Fruit fly (Drosophila melanogaster) whole organism, embryonic: ENCODE measurements around the gene Cdc6.

Experiments
- Atf-2 ChIP-seq: fragments of 200-800 bp; sonication (Bioruptor generic); optimal IDR thresholded peaks from 2 replicates; lab custom pipeline; 2016; ENCODE audit warnings: missing biosample characterization, missing genetic modification characterization
- Atf6 ChIP-seq: fragments of 200-800 bp; sonication (Bioruptor generic); IDR thresholded peaks from 2 replicates; pipeline ENCODE4 v1.3.6; 2022; ENCODE audit warnings: missing biosample characterization, missing genetic modification characterization
- CG10431 ChIP-seq: fragments of 200-800 bp; sonication (Bioruptor generic); optimal IDR thresholded peaks from 3 replicates; lab custom pipeline; 2018; ENCODE audit warnings: missing biosample characterization, mild to moderate bottlenecking, missing genetic modification characterization
- CG10979 ChIP-seq: fragments of 200-800 bp; sonication (Bioruptor generic); optimal IDR thresholded peaks from 2 replicates; lab custom pipeline; 2018; ENCODE audit warnings: missing biosample characterization, mild to moderate bottlenecking, missing genetic modification characterization, moderate library complexity
- CG11085 ChIP-seq: fragments of 200-800 bp; sonication (Bioruptor generic); IDR thresholded peaks from 2 replicates; pipeline ENCODE4 v1.3.6; 2022; ENCODE audit warnings: missing biosample characterization, missing genetic modification characterization
- CG11093 ChIP-seq: fragments of 200-800 bp; sonication (Bioruptor generic); IDR thresholded peaks from 3 replicates; pipeline ENCODE4 v1.3.6; 2022; ENCODE audit warnings: missing biosample characterization, missing genetic modification characterization
- CG11456 ChIP-seq: fragments of 200-800 bp; sonication (Bioruptor generic); IDR thresholded peaks from 3 replicates; pipeline ENCODE4 v1.3.6; 2022; ENCODE audit warnings: missing biosample characterization, missing genetic modification characterization
- CG11504 ChIP-seq: fragments of 200-800 bp; sonication (Bioruptor generic); optimal IDR thresholded peaks from 3 replicates; lab custom pipeline; 2019; ENCODE audit warnings: missing biosample characterization, mild to moderate bottlenecking, missing genetic modification characterization, moderate library complexity
- CG12219 ChIP-seq: fragments of 200-800 bp; sonication (Bioruptor generic); optimal IDR thresholded peaks from 3 replicates; lab custom pipeline; 2018; ENCODE audit warnings: missing biosample characterization, mild to moderate bottlenecking, missing genetic modification characterization
- CG12769 ChIP-seq: fragments of 200-800 bp; sonication (Bioruptor generic); optimal IDR thresholded peaks from 2 replicates; lab custom pipeline; 2019; ENCODE audit warnings: missing biosample characterization, mild to moderate bottlenecking, missing genetic modification characterization, moderate library complexity
- CG13775 ChIP-seq: fragments of 200-800 bp; sonication (Bioruptor generic); optimal IDR thresholded peaks from 3 replicates; lab custom pipeline; 2017; ENCODE audit warnings: missing biosample characterization, mild to moderate bottlenecking, missing genetic modification characterization
- CG16813 ChIP-seq: fragments of 200-800 bp; sonication (Bioruptor generic); IDR thresholded peaks from 3 replicates; pipeline ENCODE4 v1.3.6; 2022; ENCODE audit warnings: missing biosample characterization, missing genetic modification characterization; ENCODE audit not compliant: partially characterized antibody
- CG17912 ChIP-seq: fragments of 200-800 bp; sonication (Bioruptor generic); optimal IDR thresholded peaks from 2 replicates; lab custom pipeline; 2018; ENCODE audit warnings: missing biosample characterization, mild to moderate bottlenecking, missing genetic modification characterization
- CG2678 ChIP-seq: fragments of 200-800 bp; sonication (Bioruptor generic); optimal IDR thresholded peaks from 3 replicates; lab custom pipeline; 2019; ENCODE audit warnings: missing biosample characterization, mild to moderate bottlenecking, missing genetic modification characterization, moderate library complexity
- CG3163 ChIP-seq: fragments of 200-800 bp; sonication (Bioruptor generic); optimal IDR thresholded peaks from 3 replicates; lab custom pipeline; 2016; ENCODE audit warnings: missing biosample characterization, missing genetic modification characterization
- CG32772 ChIP-seq: fragments of 200-800 bp; sonication (Bioruptor generic); IDR thresholded peaks from 2 replicates; pipeline ENCODE4 v1.3.6; 2022; ENCODE audit warnings: missing biosample characterization, missing genetic modification characterization
- CG4617 ChIP-seq: fragments of 200-800 bp; sonication (Bioruptor generic); optimal IDR thresholded peaks from 3 replicates; lab custom pipeline; 2016; ENCODE audit warnings: missing biosample characterization, missing genetic modification characterization, borderline replicate concordance
- CG5245 ChIP-seq: fragments of 200-800 bp; sonication (Bioruptor generic); optimal IDR thresholded peaks from 3 replicates; lab custom pipeline; 2016; ENCODE audit warnings: missing biosample characterization, missing genetic modification characterization
- CG6654 ChIP-seq: fragments of 200-800 bp; sonication (Bioruptor generic); optimal IDR thresholded peaks from 2 replicates; lab custom pipeline; 2017; ENCODE audit warnings: missing biosample characterization, mild to moderate bottlenecking, missing genetic modification characterization
- CG7556 ChIP-seq: fragments of 200-800 bp; sonication (Bioruptor generic); optimal IDR thresholded peaks from 2 replicates; lab custom pipeline; 2017; ENCODE audit warnings: missing biosample characterization, mild to moderate bottlenecking, missing genetic modification characterization
- CG7839 ChIP-seq: fragments of 200-800 bp; sonication (Bioruptor generic); optimal IDR thresholded peaks from 3 replicates; lab custom pipeline; 2018; ENCODE audit warnings: missing biosample characterization, mild to moderate bottlenecking, missing genetic modification characterization, moderate library complexity
- CG9797 ChIP-seq: fragments of 200-800 bp; sonication (Bioruptor generic); optimal IDR thresholded peaks from 3 replicates; lab custom pipeline; 2018; ENCODE audit warnings: missing biosample characterization, mild to moderate bottlenecking, missing genetic modification characterization
- Dll ChIP-seq: fragments of 200-800 bp; sonication (Bioruptor generic); IDR thresholded peaks from 4 replicates; pipeline ENCODE4 v1.3.6; 2022; ENCODE audit warnings: missing biosample characterization, missing genetic modification characterization; ENCODE audit not compliant: partially characterized antibody
- Fer2 ChIP-seq: fragments of 200-800 bp; sonication (Bioruptor generic); optimal IDR thresholded peaks from 2 replicates; lab custom pipeline; 2018; ENCODE audit warnings: missing biosample characterization, mild to moderate bottlenecking, missing genetic modification characterization, moderate library complexity
- GATAe ChIP-seq: fragments of 200-800 bp; sonication (Bioruptor generic); conservative IDR thresholded peaks from 2 replicates; pipeline ENCODE4 v1.3.6; 2022; ENCODE audit warnings: missing biosample characterization, missing genetic modification characterization
- Mad ChIP-seq: fragments of 200-800 bp; sonication (Bioruptor generic); optimal IDR thresholded peaks from 2 replicates; lab custom pipeline; 2016; ENCODE audit warnings: missing biosample characterization, missing genetic modification characterization
- Meics ChIP-seq: fragments of 200-800 bp; sonication (Bioruptor generic); optimal IDR thresholded peaks from 2 replicates; lab custom pipeline; 2017; ENCODE audit warnings: missing biosample characterization, mild to moderate bottlenecking, missing genetic modification characterization
- NC2α ChIP-seq: fragments of 200-800 bp; sonication (Bioruptor generic); optimal IDR thresholded peaks from 2 replicates; lab custom pipeline; 2016; ENCODE audit warnings: missing biosample characterization, missing genetic modification characterization
- Rx ChIP-seq: fragments of 200-800 bp; sonication (Bioruptor generic); IDR thresholded peaks from 2 replicates; pipeline ENCODE4 v1.3.6; 2022; ENCODE audit warnings: missing biosample characterization, missing genetic modification characterization
- Spps ChIP-seq: fragments of 200-800 bp; sonication (Bioruptor generic); optimal IDR thresholded peaks from 2 replicates; lab custom pipeline; 2018; ENCODE audit warnings: missing biosample characterization, mild to moderate bottlenecking, missing genetic modification characterization
- Stat92E ChIP-seq, 3 experiments: fragments of >200 bp in 2 of 3; fragments of 200-800 bp in 1 of 3; sonication (Bioruptor generic) in 1 of 3; optimal IDR thresholded peaks; 2 replicates each; lab custom pipeline; 2017 to 2019; ENCODE audit warnings: missing biosample characterization in 3 of 3, missing genetic modification characterization in 3 of 3, mild to moderate bottlenecking in 1 of 3, moderate library complexity in 1 of 3
- Tbp ChIP-seq: fragments of >200 bp; optimal IDR thresholded peaks from 2 replicates; lab custom pipeline; 2018; ENCODE audit warnings: missing biosample characterization, missing genetic modification characterization
- amos ChIP-seq: fragments of 200-800 bp; sonication (Bioruptor generic); IDR thresholded peaks from 2 replicates; pipeline ENCODE4 v1.3.6; 2022; ENCODE audit warnings: missing biosample characterization, missing genetic modification characterization; ENCODE audit not compliant: partially characterized antibody
- aop ChIP-seq: fragments of 200-800 bp; sonication (Bioruptor generic); IDR thresholded peaks from 2 replicates; pipeline ENCODE4 v1.3.6; 2022; ENCODE audit warnings: missing biosample characterization, missing genetic modification characterization
- cad ChIP-seq: fragments of >200 bp; optimal IDR thresholded peaks from 2 replicates; lab custom pipeline; 2017; ENCODE audit warnings: missing biosample characterization, missing genetic modification characterization
- chif ChIP-seq, 2 experiments: fragments of 200-800 bp; sonication (Bioruptor generic); optimal IDR thresholded peaks; 3 replicates each; lab custom pipeline; 2016; ENCODE audit warnings: missing biosample characterization in 2 of 2, missing genetic modification characterization in 2 of 2
- dmrt99B ChIP-seq: fragments of 200-800 bp; sonication (Bioruptor generic); optimal IDR thresholded peaks from 2 replicates; lab custom pipeline; 2018; ENCODE audit warnings: missing biosample characterization, mild to moderate bottlenecking, missing genetic modification characterization, moderate library complexity
- dpn ChIP-seq, 2 experiments: fragments of 200-800 bp; sonication (Bioruptor generic); optimal IDR thresholded peaks; 3 replicates each; lab custom pipeline; 2016; ENCODE audit warnings: missing biosample characterization in 2 of 2, missing genetic modification characterization in 2 of 2
- eve ChIP-seq, 2 experiments: fragments of >200 bp; optimal IDR thresholded peaks; 2 replicates each; lab custom pipeline; 2017; ENCODE audit warnings: missing biosample characterization in 2 of 2, missing genetic modification characterization in 2 of 2
- fd3F ChIP-seq: fragments of 200-800 bp; sonication (Bioruptor generic); optimal IDR thresholded peaks from 2 replicates; lab custom pipeline; 2018; ENCODE audit warnings: missing biosample characterization, mild to moderate bottlenecking, missing genetic modification characterization, moderate library complexity
- gfzf ChIP-seq: fragments of 200-800 bp; sonication (Bioruptor generic); optimal IDR thresholded peaks from 2 replicates; lab custom pipeline; 2016; ENCODE audit warnings: missing biosample characterization, mild to moderate bottlenecking, missing genetic modification characterization, moderate library complexity
- lbe ChIP-seq: fragments of 200-800 bp; sonication (Bioruptor generic); optimal IDR thresholded peaks from 2 replicates; lab custom pipeline; 2016; ENCODE audit warnings: missing biosample characterization, mild to moderate bottlenecking, missing genetic modification characterization
- lov ChIP-seq, 2 experiments: fragments of 200-800 bp in 1 of 2; fragments of >200 bp in 1 of 2; sonication (Bioruptor generic) in 1 of 2; IDR thresholded peaks in 1 of 2; optimal IDR thresholded peaks in 1 of 2; 2 replicates in 1 of 2; 3 replicates in 1 of 2; pipeline versions ENCODE4 v1.3.6 to Lab custom; 2017 to 2022; ENCODE audit warnings: missing biosample characterization in 1 of 2, missing genetic modification characterization in 1 of 2
- repo ChIP-seq: fragments of 200-800 bp; sonication (Bioruptor generic); optimal IDR thresholded peaks from 2 replicates; lab custom pipeline; 2016; ENCODE audit warnings: missing biosample characterization, missing genetic modification characterization
- sqz ChIP-seq: fragments of 200-800 bp; sonication (Bioruptor generic); optimal IDR thresholded peaks from 3 replicates; lab custom pipeline; 2018; ENCODE audit warnings: missing biosample characterization, mild to moderate bottlenecking, missing genetic modification characterization
- tll ChIP-seq, 2 experiments: fragments of 200-800 bp in 1 of 2; fragments of >200 bp in 1 of 2; sonication (Bioruptor generic) in 1 of 2; optimal IDR thresholded peaks; 2 replicates each; lab custom pipeline; 2017 to 2019; ENCODE audit warnings: missing biosample characterization in 2 of 2, missing genetic modification characterization in 2 of 2, mild to moderate bottlenecking in 1 of 2, moderate library complexity in 1 of 2
- usp ChIP-seq: fragments of >200 bp; optimal IDR thresholded peaks from 2 replicates; lab custom pipeline; 2017; ENCODE audit warnings: missing biosample characterization, missing genetic modification characterization
- wdn ChIP-seq: fragments of 200-800 bp; sonication (Bioruptor generic); IDR thresholded peaks from 2 replicates; pipeline ENCODE4 v1.3.6; 2022; ENCODE audit warnings: missing biosample characterization, missing genetic modification characterization
- yki ChIP-seq: fragments of >200 bp; optimal IDR thresholded peaks from 3 replicates; lab custom pipeline; 2018
- zfh1 ChIP-seq: fragments of 200-800 bp; sonication (Bioruptor generic); IDR thresholded peaks from 3 replicates; pipeline ENCODE4 v1.3.6; 2022; ENCODE audit warnings: missing biosample characterization, missing genetic modification characterization

The Cdc6 gene

DNA sequence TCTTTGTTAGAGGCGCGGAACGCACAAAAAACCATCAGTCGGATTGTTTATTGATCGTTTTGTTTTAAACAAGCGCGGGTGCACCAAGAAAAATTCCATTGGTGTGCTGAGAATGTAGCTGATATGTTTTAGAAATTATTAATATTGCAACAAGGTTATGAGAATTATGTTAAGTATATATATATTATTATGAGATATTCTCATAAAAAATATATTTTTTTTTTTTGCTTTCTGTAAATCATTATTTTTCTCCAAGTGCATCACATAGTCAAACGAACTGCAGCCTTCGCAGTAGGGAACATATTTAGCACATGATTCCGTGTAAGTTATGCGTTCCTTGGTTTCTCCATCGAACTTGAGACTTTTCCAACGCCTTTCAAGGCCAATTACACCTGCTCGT is 4.9 kb downstream of the Cdc6 start (continued):
- TF ChIP-seq CG7839 (tag; lab: Kevin White, UChicago) (peak; percentile 87), lbe (GFP tag; lab: Kevin White, UChicago) (no peak), CG10979 (tag; lab: Kevin White, UChicago) (peak; percentile 82), sqz (GFP tag; lab: Kevin White, UChicago) (no peak), CG11504 (tag; lab: Kevin White, UChicago) (peak; percentile 82), Stat92E (GFP tag; optimal IDR thresholded peaks at IDR 0.05; lab: Kevin White, UChicago) (peak in 1 of 3 experiments; percentile 51), CG17912 (GFP tag; lab: Kevin White, UChicago) (no peak), Atf6 (GFP tag; lab: Robert Waterston, UW) (peak; percentile 40; the same call in 1 of the 2 replicates), Mad (no peak), CG7556 (GFP tag; lab: Kevin White, UChicago) (peak; percentile 38), Rx (peak; percentile 47; the same call in 1 of the 2 replicates), CG12769 (tag; lab: Kevin White, UChicago) (no peak), CG3163 (no peak), CG11456 (GFP tag; lab: Robert Waterston, UW) (peak; percentile 64; the same call in 1 of the 3 replicates), CG13775 (GFP tag; lab: Kevin White, UChicago) (peak; percentile 33), Fer2 (peak; percentile 42), CG11085 (GFP tag; lab: Robert Waterston, UW) (peak; percentile 57; the same call in 1 of the 2 replicates), Dll (GFP tag; lab: Robert Waterston, UW) (no peak), dmrt99B (tag; lab: Kevin White, UChicago) (peak; percentile 86), Spps (tag; lab: Kevin White, UChicago) (peak; percentile 40), CG12219 (GFP tag; lab: Kevin White, UChicago) (peak; percentile 19), lov (optimal IDR thresholded peaks at IDR 0.05; lab: Kevin White, UChicago) (no peak), lov (GFP tag; IDR thresholded peaks at IDR 0.05; lab: Robert Waterston, UW) (no peak), Atf-2 (GFP tag; lab: Kevin White, UChicago) (no peak), usp (GFP tag; lab: Kevin White, UChicago) (no peak), CG11093 (GFP tag; lab: Robert Waterston, UW) (peak; percentile 65; the same call in 1 of the 3 replicates), cad (GFP tag; lab: Kevin White, UChicago) (no peak), wdn (GFP tag; lab: Robert Waterston, UW) (0 out of 2 replicates have a peak, but pooled peaks have one; percentile 24), chif (GFP tag; optimal IDR thresholded peaks at IDR 0.05; lab: Kevin White, UChicago) (no peak), CG32772 (GFP tag; lab: Robert Waterston, UW) (peak; percentile 76), CG4617 (GFP tag; lab: Kevin White, UChicago) (no peak), CG16813 (no peak), CG6654 (no peak), CG5245 (no peak), zfh1 (GFP tag; lab: Robert Waterston, UW) (peak; percentile 72), CG2678 (tag; lab: Kevin White, UChicago) (peak; percentile 83), CG9797 (GFP tag; lab: Kevin White, UChicago) (no peak), Meics (GFP tag; lab: Kevin White, UChicago) (peak; percentile 59), amos (GFP tag; lab: Robert Waterston, UW) (no peak), Tbp (no peak), gfzf (GFP tag; lab: Kevin White, UChicago) (no peak), repo (GFP tag; lab: Kevin White, UChicago) (no peak), dpn (GFP tag; optimal IDR thresholded peaks at IDR 0.05; lab: Kevin White, UChicago) (peak in 1 of 2 experiments; percentile 48), fd3F (GFP tag; lab: Kevin White, UChicago) (peak; percentile 16), CG10431 (no peak), GATAe (0 out of 2 replicates have a peak, but pooled peaks have one; percentile 21), tll (GFP tag; optimal IDR thresholded peaks at IDR 0.05; lab: Kevin White, UChicago) (no peak), aop (GFP tag; lab: Robert Waterston, UW) (no peak), eve (GFP tag; optimal IDR thresholded peaks at IDR 0.05; lab: Kevin White, UChicago) (no peak), NC2α (GFP tag; lab: Kevin White, UChicago) (no peak), yki (lab: Kevin White, UChicago) (no peak)
